Worm (Caenorhabditis elegans) whole organism, mixed stage, embryonic: Measurements from ENCODE around the gene gst-41.

Source experiments
- lsy-2 ChIP-seq: fragments of 150-350 bp; optimal IDR thresholded peaks from 2 replicates; lab custom pipeline; 2014; ENCODE audit warnings: missing biosample characterization, missing genetic modification characterization
- mab-5 ChIP-seq: fragments of 150-350 bp; optimal IDR thresholded peaks from 2 replicates; lab custom pipeline; 2014; ENCODE audit warnings: missing biosample characterization, missing genetic modification characterization
- zip-8 ChIP-seq: fragments of 150-350 bp; optimal IDR thresholded peaks from 2 replicates; lab custom pipeline; 2014; ENCODE audit warnings: missing biosample characterization, missing genetic modification characterization

DNA sequence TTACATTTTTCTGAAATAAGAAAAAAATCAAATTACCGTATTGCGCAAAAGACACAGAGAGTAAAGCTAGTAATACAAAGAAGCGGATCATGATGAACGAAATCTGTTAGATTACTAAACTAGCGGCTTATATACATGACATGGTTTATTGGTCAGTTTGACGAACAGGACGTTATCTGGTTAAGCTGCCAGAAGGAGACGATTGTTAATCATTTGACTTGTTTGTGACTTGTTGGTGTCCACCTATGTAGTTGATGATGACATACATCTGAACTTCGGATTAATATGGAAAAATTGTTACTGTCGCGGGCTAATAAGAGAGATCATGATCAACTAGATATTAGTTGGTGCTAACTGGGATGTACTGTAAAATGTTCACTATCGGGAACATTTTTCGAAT lies 993 bp upstream of the gst-41 start, which contains the start of gene cnc-9:
- no peak for TF ChIP-seq mab-5 (tag; lab: Kevin White, UChicago)
- TF ChIP-seq zip-8 (tag; lab: Kevin White, UChicago): no peak
- TF ChIP-seq lsy-2 (tag; lab: Kevin White, UChicago): no peak
